Worm (Caenorhabditis elegans): ENCODE measurements around the gene vav-1.
A peak's percentile ranks its signal among the peaks of the same experiment; 100 is the strongest.

The vav-1 gene

DNA sequence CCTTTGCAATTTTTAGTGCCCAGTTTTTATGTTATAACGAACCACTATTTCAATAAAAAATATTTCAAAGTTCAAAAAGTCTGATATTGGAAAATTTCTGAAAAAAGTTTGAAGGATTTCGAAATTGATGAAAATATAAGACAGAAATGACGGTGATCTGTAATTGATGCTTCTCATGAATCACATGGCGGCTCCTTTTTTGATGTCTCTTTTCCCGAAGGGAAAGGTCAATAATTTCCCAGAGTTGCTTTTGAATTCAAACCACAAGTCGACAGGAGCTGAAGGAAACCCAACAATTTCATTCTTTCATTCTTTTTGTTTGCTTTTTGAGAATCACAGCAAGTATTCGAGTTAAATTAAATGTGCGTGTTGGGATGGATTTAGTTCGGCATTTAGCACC is 59.7 kb downstream of the vav-1 start, which contains the start of gene B0563.18:
Gene B0563.18, plus strand, starts transcription at position 301 of the 400 bp plus-strand sequence.
- TF ChIP-seq duxl-1 (tag; optimal IDR thresholded peaks at IDR 0.05; ENCODE audit: poor library complexity): no peak
- TF ChIP-seq dmd-8 (GFP tag; IDR thresholded peaks at IDR 0.05): no peak
- no peak for TF ChIP-seq fos-1 (tag; optimal IDR thresholded peaks at IDR 0.05)
- no peak for TF ChIP-seq dmd-6 (GFP tag; IDR thresholded peaks at IDR 0.05)
- no peak for TF ChIP-seq unc-62 (GFP tag; optimal IDR thresholded peaks at IDR 0.05 in 1 of 2)
- no peak for TF ChIP-seq unc-62 (tag; optimal IDR thresholded peaks at IDR 0.05)
- TF ChIP-seq daf-12 (tag; optimal IDR thresholded peaks at IDR 0.05): no peak
- no peak for TF ChIP-seq gei-8 (GFP tag; optimal IDR thresholded peaks at IDR 0.05)
- no peak for TF ChIP-seq zfp-2 (tag; optimal IDR thresholded peaks at IDR 0.05)
- no peak for TF ChIP-seq snpc-4 (tag; optimal IDR thresholded peaks at IDR 0.05)
- TF ChIP-seq ama-1 (optimal IDR thresholded peaks at IDR 0.05): no peak
- TF ChIP-seq Y105C5A.15 (GFP tag; IDR thresholded peaks at IDR 0.05): no peak

DNA sequence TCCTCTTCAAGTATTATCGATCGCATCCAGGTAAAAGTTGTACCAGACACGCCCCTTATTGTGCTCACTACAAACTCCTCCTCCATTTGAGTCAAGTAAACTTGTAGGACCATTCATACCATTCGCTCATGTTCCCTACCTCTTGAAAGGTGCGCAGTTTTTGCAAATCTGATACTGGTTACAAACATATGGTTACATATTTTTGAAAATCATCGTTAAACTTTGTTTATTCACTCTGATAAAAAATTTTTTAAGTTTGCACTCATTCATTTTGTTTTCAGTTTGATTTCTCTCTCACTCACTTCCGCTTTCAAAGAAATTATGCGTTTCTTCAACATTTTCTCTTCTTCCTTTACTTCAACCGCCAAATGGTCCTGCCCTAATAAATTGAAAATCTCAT is 60.7 kb downstream of the vav-1 start, which contains the start of gene B0563.1:
Gene B0563.1, plus strand, starts transcription at position 301 of the 400 bp plus-strand sequence.
- no peak for TF ChIP-seq lin-38 (GFP tag; IDR thresholded peaks at IDR 0.05)

ce11 chrX:9170058-9170457 is 61.9 kb downstream of the vav-1 start:
- no peak for TF ChIP-seq lsy-2 (tag; optimal IDR thresholded peaks at IDR 0.05)
- peak in 1 of 2 experiments; percentile 91 for TF ChIP-seq unc-62 (GFP tag; optimal IDR thresholded peaks at IDR 0.05 in 1 of 2)
- TF ChIP-seq unc-62 (tag; optimal IDR thresholded peaks at IDR 0.05): no peak

- no peak for TF ChIP-seq ZK546.5 (tag; optimal IDR thresholded peaks at IDR 0.05)
- TF ChIP-seq nhr-77 (tag; optimal IDR thresholded peaks at IDR 0.05): no peak
- no peak for TF ChIP-seq dmd-9 (GFP tag; IDR thresholded peaks at IDR 0.05)
- no peak for TF ChIP-seq lir-3 (tag; optimal IDR thresholded peaks at IDR 0.05)
- no peak for TF ChIP-seq daf-19 (GFP tag; conservative IDR thresholded peaks at IDR 0.05)
- TF ChIP-seq zip-11 (GFP tag; IDR thresholded peaks at IDR 0.05): no peak
- no peak for TF ChIP-seq attf-4 (tag; optimal IDR thresholded peaks at IDR 0.05)
- TF ChIP-seq saeg-2 (GFP tag; IDR thresholded peaks at IDR 0.05): no peak
- no peak for TF ChIP-seq fkh-10 (GFP tag; optimal IDR thresholded peaks at IDR 0.05)
- TF ChIP-seq hlh-30 (tag; optimal IDR thresholded peaks at IDR 0.05; ENCODE audit: insufficient read depth): no peak
- TF ChIP-seq daf-8 (GFP tag; IDR thresholded peaks at IDR 0.05): no peak
- TF ChIP-seq hlh-11 (tag; optimal IDR thresholded peaks at IDR 0.05): no peak
- no peak for TF ChIP-seq mdl-1 (tag; optimal IDR thresholded peaks at IDR 0.05)
- TF ChIP-seq Y75B8A.6 (GFP tag; IDR thresholded peaks at IDR 0.05): no peak
Measured at ce11 chrX:9168239-9168638, 63.7 kb downstream of the vav-1 start, which contains the start of gene B0563.9. B0563.9 (plus strand) TSS chrX:9168539.

ce11 chrX:9166921-9167320 is 65.0 kb downstream of the vav-1 start, which contains the start of gene B0563.10:
B0563.10 (minus strand) TSS chrX:9167245.
- TF ChIP-seq dve-1 (tag; optimal IDR thresholded peaks at IDR 0.05; ENCODE audit: insufficient read depth) (no peak), nhr-6 (tag; optimal IDR thresholded peaks at IDR 0.05) (no peak), nhr-25 (tag; optimal IDR thresholded peaks at IDR 0.05; ENCODE audit: borderline replicate concordance, insufficient read depth) (no peak), snpc-4 (tag; optimal IDR thresholded peaks at IDR 0.05) (no peak), R02D3.7 (tag; optimal IDR thresholded peaks at IDR 0.05) (no peak), Y75B8A.6 (GFP tag; IDR thresholded peaks at IDR 0.05) (no peak), lin-15B (tag; optimal IDR thresholded peaks at IDR 0.05) (no peak), ceh-62 (tag; optimal IDR thresholded peaks at IDR 0.05) (no peak), egl-27 (tag; optimal IDR thresholded peaks at IDR 0.05) (no peak), daf-16 (GFP tag; optimal IDR thresholded peaks at IDR 0.05) (no peak), daf-16 (tag; optimal IDR thresholded peaks at IDR 0.05) (no peak)
